Fruit fly (Drosophila melanogaster) whole organism, prepupa: ENCODE measurements around the gene uncNacbeta.

Source experiments
- Blimp-1 ChIP-seq: fragments of 200-800 bp; sonication (Bioruptor generic); optimal IDR thresholded peaks from 3 replicates; lab custom pipeline; 2017; ENCODE audit warnings: missing biosample characterization, missing genetic modification characterization, mild to moderate bottlenecking, moderate library complexity, missing genetic modification reagents
- CG10631 ChIP-seq: fragments of 200-800 bp; sonication (Bioruptor generic); optimal IDR thresholded peaks from 2 replicates; lab custom pipeline; 2016; ENCODE audit warnings: missing biosample characterization, missing genetic modification characterization
- CG11294 ChIP-seq: fragments of 200-800 bp; sonication (Bioruptor generic); IDR thresholded peaks from 2 replicates; pipeline ENCODE4 v1.3.6; 2022; ENCODE audit warnings: missing biosample characterization, missing genetic modification characterization
- CG11762 ChIP-seq: fragments of 200-800 bp; sonication (Bioruptor generic); optimal IDR thresholded peaks from 3 replicates; lab custom pipeline; 2016; ENCODE audit warnings: missing biosample characterization, missing genetic modification characterization; ENCODE audit not compliant: insufficient read depth
- CG11902 ChIP-seq: fragments of 200-800 bp; sonication (Bioruptor generic); optimal IDR thresholded peaks from 3 replicates; lab custom pipeline; 2016; ENCODE audit warnings: missing biosample characterization, missing genetic modification characterization
- CG15336 ChIP-seq: fragments of 200-800 bp; sonication (Bioruptor generic); IDR thresholded peaks from 2 replicates; pipeline ENCODE4 v1.3.6; 2022; ENCODE audit warnings: missing biosample characterization, missing genetic modification characterization
- CG16779 ChIP-seq: fragments of 200-800 bp; sonication (Bioruptor generic); optimal IDR thresholded peaks from 3 replicates; lab custom pipeline; 2017; ENCODE audit warnings: missing biosample characterization, mild to moderate bottlenecking, missing genetic modification characterization
- CG3032 ChIP-seq: fragments of 200-800 bp; optimal IDR thresholded peaks from 2 replicates; lab custom pipeline; 2019; ENCODE audit warnings: missing biosample characterization, mild to moderate bottlenecking, missing genetic modification characterization, moderate library complexity
- CG31627 ChIP-seq: fragments of 200-800 bp; sonication (Bioruptor generic); optimal IDR thresholded peaks from 3 replicates; lab custom pipeline; 2016; ENCODE audit warnings: missing biosample characterization, missing genetic modification characterization
- CG32006 ChIP-seq: fragments of 200-800 bp; sonication (Bioruptor generic); optimal IDR thresholded peaks from 3 replicates; lab custom pipeline; 2017; ENCODE audit warnings: missing biosample characterization, mild to moderate bottlenecking, missing genetic modification characterization
- CG34406 ChIP-seq: fragments of 200-800 bp; sonication (Bioruptor generic); optimal IDR thresholded peaks from 3 replicates; lab custom pipeline; 2016; ENCODE audit warnings: missing biosample characterization, missing genetic modification characterization
- CG3919 ChIP-seq: fragments of 200-800 bp; sonication (Bioruptor generic); optimal IDR thresholded peaks from 3 replicates; lab custom pipeline; 2016; ENCODE audit warnings: missing biosample characterization, missing genetic modification characterization
- CG6163 ChIP-seq: fragments of 200-800 bp; sonication (Bioruptor generic); IDR thresholded peaks from 3 replicates; pipeline ENCODE4 v1.3.6; 2022; ENCODE audit warnings: missing biosample characterization, missing genetic modification characterization
- CG6854 ChIP-seq: fragments of 200-800 bp; sonication (Bioruptor generic); optimal IDR thresholded peaks from 2 replicates; lab custom pipeline; 2017; ENCODE audit warnings: missing biosample characterization, mild to moderate bottlenecking, missing genetic modification characterization
- CG8119 ChIP-seq: fragments of 200-800 bp; sonication (Bioruptor generic); IDR thresholded peaks from 3 replicates; pipeline ENCODE4 v1.3.6; 2022; ENCODE audit warnings: missing biosample characterization, missing genetic modification characterization
- CG8319 ChIP-seq: fragments of 200-800 bp; sonication (Bioruptor generic); optimal IDR thresholded peaks from 3 replicates; lab custom pipeline; 2016; ENCODE audit warnings: missing biosample characterization, missing genetic modification characterization
- CG9139 ChIP-seq: fragments of 200-800 bp; sonication (Bioruptor generic); optimal IDR thresholded peaks from 3 replicates; lab custom pipeline; 2017; ENCODE audit warnings: missing biosample characterization, mild to moderate bottlenecking, missing genetic modification characterization
- Eip78C ChIP-seq: fragments of 200-800 bp; sonication (Bioruptor generic); peaks from one replicate; lab custom pipeline; 2016; ENCODE audit warnings: missing biosample characterization, missing genetic modification characterization
- Ets96B ChIP-seq: fragments of 200-800 bp; optimal IDR thresholded peaks from 2 replicates; lab custom pipeline; 2019; ENCODE audit warnings: missing biosample characterization, mild to moderate bottlenecking, missing genetic modification characterization, moderate library complexity
- Hr4 ChIP-seq: fragments of 200-800 bp; sonication (Bioruptor generic); optimal IDR thresholded peaks from 3 replicates; lab custom pipeline; 2016; ENCODE audit warnings: missing biosample characterization, missing genetic modification characterization
- Lpt ChIP-seq: fragments of 200-800 bp; sonication (Bioruptor generic); optimal IDR thresholded peaks from 3 replicates; lab custom pipeline; 2016; ENCODE audit warnings: missing biosample characterization, missing genetic modification characterization
- OdsH ChIP-seq: fragments of 200-800 bp; sonication (Bioruptor generic); optimal IDR thresholded peaks from 3 replicates; lab custom pipeline; 2016; ENCODE audit warnings: missing biosample characterization, missing genetic modification characterization
- Sox102F ChIP-seq: fragments of 200-800 bp; sonication (Bioruptor generic); optimal IDR thresholded peaks from 2 replicates; lab custom pipeline; 2016; ENCODE audit warnings: missing biosample characterization, mild to moderate bottlenecking, missing genetic modification characterization
- Sox14 ChIP-seq: fragments of 200-800 bp; sonication (Bioruptor generic); optimal IDR thresholded peaks from 3 replicates; lab custom pipeline; 2016; ENCODE audit warnings: missing biosample characterization, missing genetic modification characterization
- Sox15 ChIP-seq: fragments of 200-800 bp; sonication (Bioruptor generic); optimal IDR thresholded peaks from 3 replicates; lab custom pipeline; 2016; ENCODE audit warnings: missing biosample characterization, missing genetic modification characterization
- achi ChIP-seq: fragments of 200-800 bp; sonication (Bioruptor generic); optimal IDR thresholded peaks from 3 replicates; lab custom pipeline; 2016; ENCODE audit warnings: missing biosample characterization, missing genetic modification characterization
- acj6 ChIP-seq: fragments of 200-800 bp; sonication (Bioruptor generic); optimal IDR thresholded peaks from 3 replicates; lab custom pipeline; 2016; ENCODE audit warnings: missing biosample characterization, missing genetic modification characterization
- cyc ChIP-seq: fragments of 200-800 bp; sonication (Bioruptor generic); optimal IDR thresholded peaks from 3 replicates; lab custom pipeline; 2016; ENCODE audit warnings: missing biosample characterization, missing genetic modification characterization
- dsx ChIP-seq: fragments of 200-800 bp; optimal IDR thresholded peaks from 3 replicates; lab custom pipeline; 2019; ENCODE audit warnings: missing biosample characterization, mild to moderate bottlenecking, missing genetic modification characterization, moderate library complexity; ENCODE audit not compliant: poor library complexity, severe bottlenecking
- eg ChIP-seq: fragments of 200-800 bp; sonication (Bioruptor generic); IDR thresholded peaks from 3 replicates; pipeline ENCODE4 v1.3.6; 2022; ENCODE audit warnings: missing biosample characterization, missing genetic modification characterization
- esn ChIP-seq: fragments of 200-800 bp; sonication (Bioruptor generic); optimal IDR thresholded peaks from 2 replicates; lab custom pipeline; 2016; ENCODE audit warnings: missing biosample characterization, mild to moderate bottlenecking, missing genetic modification characterization, moderate library complexity
- fd59A ChIP-seq: fragments of 200-800 bp; sonication (Bioruptor generic); optimal IDR thresholded peaks from 2 replicates; lab custom pipeline; 2017; ENCODE audit warnings: missing biosample characterization, mild to moderate bottlenecking, missing genetic modification characterization, missing genetic modification reagents
- fkh ChIP-seq: fragments of 200-800 bp; sonication (Bioruptor generic); optimal IDR thresholded peaks from 3 replicates; lab custom pipeline; 2017; ENCODE audit warnings: missing biosample characterization, mild to moderate bottlenecking, missing genetic modification characterization, moderate library complexity
- lz ChIP-seq: fragments of 200-800 bp; sonication (Bioruptor generic); optimal IDR thresholded peaks from 3 replicates; lab custom pipeline; 2016; ENCODE audit warnings: missing biosample characterization, missing genetic modification characterization
- net ChIP-seq: fragments of 200-800 bp; sonication (Bioruptor generic); optimal IDR thresholded peaks from 3 replicates; lab custom pipeline; 2016; ENCODE audit warnings: missing biosample characterization, missing genetic modification characterization
- salr ChIP-seq, 2 experiments: fragments of 200-800 bp; sonication (Bioruptor generic); optimal IDR thresholded peaks; 3 replicates each; lab custom pipeline; 2016 to 2018; ENCODE audit warnings: missing biosample characterization in 2 of 2, missing genetic modification characterization in 2 of 2, mild to moderate bottlenecking in 1 of 2
- spab ChIP-seq: fragments of 200-800 bp; sonication (Bioruptor generic); optimal IDR thresholded peaks from 2 replicates; lab custom pipeline; 2017; ENCODE audit warnings: missing biosample characterization, mild to moderate bottlenecking, missing genetic modification characterization, missing genetic modification reagents
- ss ChIP-seq, 2 experiments: fragments of 200-800 bp; sonication (Bioruptor generic); optimal IDR thresholded peaks; 2 replicates in 1 of 2; 3 replicates in 1 of 2; lab custom pipeline; 2017 to 2018; ENCODE audit warnings: mild to moderate bottlenecking in 2 of 2, missing biosample characterization in 2 of 2, missing genetic modification characterization in 2 of 2, moderate library complexity in 1 of 2
- topi ChIP-seq: fragments of 200-800 bp; sonication (Bioruptor generic); optimal IDR thresholded peaks from 3 replicates; lab custom pipeline; 2016; ENCODE audit warnings: missing biosample characterization, missing genetic modification characterization

The uncNacbeta gene

dm6 chr2L:574226-574625 is 10.6 kb upstream of the uncNacbeta start, which contains the start of the genes Ipk2 and cold (continued):
- TF ChIP-seq esn (GFP tag; lab: Kevin White, UChicago) (peak; percentile 84), Sox102F (no peak), salr (GFP tag; optimal IDR thresholded peaks at IDR 0.05; lab: Kevin White, UChicago) (peak in 1 of 2 experiments; percentile 65), CG11294 (GFP tag; lab: Robert Waterston, UW) (0 out of 2 replicates have a peak, but pooled peaks have one; percentile 45), CG16779 (tag; lab: Kevin White, UChicago) (no peak), Blimp-1 (GFP tag; lab: Kevin White, UChicago) (peak; percentile 47), CG3032 (tag; lab: Kevin White, UChicago) (peak; percentile 80), fd59A (peak; percentile 62), CG11902 (no peak), CG9139 (GFP tag; lab: Kevin White, UChicago) (no peak), Eip78C (GFP tag; lab: Kevin White, UChicago) (peak; percentile 93), topi (GFP tag; lab: Kevin White, UChicago) (peak; percentile 76), CG11762 (GFP tag; lab: Kevin White, UChicago) (peak; percentile 57), ss (GFP tag; optimal IDR thresholded peaks at IDR 0.05; lab: Kevin White, UChicago) (no peak), acj6 (GFP tag; lab: Kevin White, UChicago) (no peak), CG6854 (GFP tag; lab: Kevin White, UChicago) (peak; percentile 34), net (GFP tag; lab: Kevin White, UChicago) (no peak), achi (GFP tag; lab: Kevin White, UChicago) (peak; percentile 81), CG3919 (GFP tag; lab: Kevin White, UChicago) (peak; percentile 83)

dm6 chr2L:568030-568429 is 4.4 kb upstream of the uncNacbeta start, which contains the start of the genes Nle and Sf3b1:
Gene Nle, minus strand, starts transcription at chr2L:568121.
Gene Sf3b1, plus strand, starts transcription at chr2L:568340.
- TF ChIP-seq fkh (peak; percentile 86), CG8119 (GFP tag; lab: Robert Waterston, UW) (no peak), CG3032 (tag; lab: Kevin White, UChicago) (peak; percentile 61), CG11294 (GFP tag; lab: Robert Waterston, UW) (no peak), dsx (GFP tag; lab: Kevin White, UChicago) (no peak), CG8319 (no peak), CG31627 (GFP tag; lab: Kevin White, UChicago) (peak; percentile 39), OdsH (GFP tag; lab: Kevin White, UChicago) (no peak), esn (GFP tag; lab: Kevin White, UChicago) (peak; percentile 66), lz (GFP tag; lab: Kevin White, UChicago) (no peak), CG11902 (no peak)
- TF ChIP-seq, all 60 proteins: peak for 4

dm6 chr2L:563314-563713 is 305 bp downstream of the uncNacbeta start:
- TF ChIP-seq CG6163 (GFP tag; lab: Robert Waterston, UW) (0 out of 3 replicates have a peak, but pooled peaks have one; percentile 30), spab (GFP tag; lab: Kevin White, UChicago) (no peak), Ets96B (no peak), Sox15 (GFP tag; lab: Kevin White, UChicago) (no peak), CG32006 (GFP tag; lab: Kevin White, UChicago) (no peak), CG34406 (GFP tag; lab: Kevin White, UChicago) (no peak), eg (GFP tag; lab: Robert Waterston, UW) (peak; percentile 57; the same call in 2 of the 3 replicates), CG3919 (GFP tag; lab: Kevin White, UChicago) (no peak), CG10631 (GFP tag; lab: Kevin White, UChicago) (no peak), ss (GFP tag; optimal IDR thresholded peaks at IDR 0.05; lab: Kevin White, UChicago) (no peak), Lpt (GFP tag; lab: Kevin White, UChicago) (peak; percentile 75), Hr4 (no peak), CG31627 (GFP tag; lab: Kevin White, UChicago) (no peak), Blimp-1 (GFP tag; lab: Kevin White, UChicago) (no peak), net (GFP tag; lab: Kevin White, UChicago) (peak; percentile 65), cyc (GFP tag; lab: Kevin White, UChicago) (no peak), Sox14 (GFP tag; lab: Kevin White, UChicago) (no peak), CG15336 (peak; percentile 42; the same call in 1 of the 2 replicates), CG8119 (GFP tag; lab: Robert Waterston, UW) (peak; percentile 68; the same call in 2 of the 3 replicates), CG3032 (tag; lab: Kevin White, UChicago) (no peak), esn (GFP tag; lab: Kevin White, UChicago) (no peak), CG8319 (no peak)
